Fruit fly (Drosophila melanogaster): ENCODE data around the gene CycJ.

The CycJ gene

DNA sequence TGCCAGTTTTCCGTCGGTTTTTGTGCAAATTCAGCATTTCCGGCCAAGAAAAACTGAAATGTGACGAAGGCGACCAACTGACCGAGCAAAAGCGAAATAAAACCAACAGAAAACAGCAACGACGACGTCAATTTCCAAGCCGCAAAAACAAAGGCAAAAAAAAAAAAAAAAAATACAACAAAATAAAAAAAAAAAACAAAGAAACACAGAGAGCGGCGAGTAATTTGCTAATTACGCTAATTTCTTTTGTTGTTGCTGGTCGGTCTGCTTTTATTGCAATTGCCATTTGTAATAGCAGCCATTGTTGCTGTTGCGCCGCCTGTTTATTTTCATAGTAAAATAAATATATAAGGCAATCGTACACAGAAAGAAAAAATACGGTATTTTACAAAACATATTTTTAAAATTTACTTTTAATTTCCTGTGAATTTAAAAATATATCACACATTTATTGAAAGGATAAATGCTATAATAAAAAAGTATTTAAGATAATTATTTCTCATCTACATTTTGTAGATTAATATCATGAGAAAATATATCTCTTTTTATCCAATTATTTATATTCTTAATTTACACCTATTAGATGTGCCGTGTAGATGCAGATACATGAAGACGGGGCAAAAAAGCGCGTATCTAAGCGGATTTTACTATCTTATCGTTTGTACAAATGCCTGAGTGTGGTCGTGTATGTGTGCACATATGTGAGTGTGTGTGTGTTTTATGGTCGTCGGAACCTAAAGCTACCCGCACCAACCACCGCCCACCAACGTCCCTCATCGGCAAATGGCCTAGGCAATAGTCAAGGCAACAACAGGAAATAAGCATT lies 29.2 kb upstream of the CycJ start (continued):
- peak; percentile 32 for TF ChIP-seq net (GFP tag; optimal IDR thresholded peaks at IDR 0.05)
- TF ChIP-seq CG15336 (GFP tag; IDR thresholded peaks at IDR 0.05): peak; percentile 78
- TF ChIP-seq CG11294 (GFP tag; IDR thresholded peaks at IDR 0.05): no peak
- TF ChIP-seq OdsH (GFP tag; optimal IDR thresholded peaks at IDR 0.05): peak; percentile 35
- TF ChIP-seq ss (GFP tag; optimal IDR thresholded peaks at IDR 0.05): no peak
- TF ChIP-seq CG4318 (GFP tag; optimal IDR thresholded peaks at IDR 0.05): peak; percentile 26
- TF ChIP-seq CG32006 (GFP tag; optimal IDR thresholded peaks at IDR 0.05): peak; percentile 59
- TF ChIP-seq Eip93F (GFP tag; optimal IDR thresholded peaks at IDR 0.05): no peak
- no peak for TF ChIP-seq CG7368 (GFP tag; optimal IDR thresholded peaks at IDR 0.05)
- peak; percentile 24 for TF ChIP-seq Ets96B (tag; optimal IDR thresholded peaks at IDR 0.05)
- TF ChIP-seq Ets21C (GFP tag; optimal IDR thresholded peaks at IDR 0.05): no peak
- TF ChIP-seq CG16779 (tag; optimal IDR thresholded peaks at IDR 0.05): peak; percentile 11
- TF ChIP-seq CG1621 (tag; optimal IDR thresholded peaks at IDR 0.05): no peak
- no peak for TF ChIP-seq CG10669 (GFP tag; optimal IDR thresholded peaks at IDR 0.05)
- TF ChIP-seq Hr4 (GFP tag; optimal IDR thresholded peaks at IDR 0.05): peak; percentile 37
- TF ChIP-seq Sox102F (GFP tag; optimal IDR thresholded peaks at IDR 0.05): peak; percentile 40
- peak in 1 of 2 experiments; percentile 44 for TF ChIP-seq salr (GFP tag; optimal IDR thresholded peaks at IDR 0.05)
- TF ChIP-seq fd59A (GFP tag; optimal IDR thresholded peaks at IDR 0.05): no peak
- no peak for TF ChIP-seq CG11902 (GFP tag; optimal IDR thresholded peaks at IDR 0.05)
- TF ChIP-seq svp (GFP tag): peak; percentile 62
- TF ChIP-seq CG10631 (GFP tag; optimal IDR thresholded peaks at IDR 0.05): peak; percentile 33
- TF ChIP-seq Eip75B (GFP tag; optimal IDR thresholded peaks at IDR 0.05): no peak
- TF ChIP-seq dac (GFP tag; optimal IDR thresholded peaks at IDR 0.05): no peak
- no peak for TF ChIP-seq CG6163 (GFP tag; IDR thresholded peaks at IDR 0.05)
- peak; percentile 49 for TF ChIP-seq CG6792 (GFP tag; optimal IDR thresholded peaks at IDR 0.05)
- TF ChIP-seq Hr39 (GFP tag; optimal IDR thresholded peaks at IDR 0.05): no peak
- peak; percentile 52 for TF ChIP-seq CG8632 (GFP tag; optimal IDR thresholded peaks at IDR 0.05)
- TF ChIP-seq Gug (GFP tag; IDR thresholded peaks at IDR 0.05): peak; percentile 41; the same call in 1 of the 2 replicates
- TF ChIP-seq CG8319 (GFP tag; optimal IDR thresholded peaks at IDR 0.05): no peak
- TF ChIP-seq CG34406 (GFP tag; optimal IDR thresholded peaks at IDR 0.05): peak; percentile 62
- TF ChIP-seq lz (GFP tag; optimal IDR thresholded peaks at IDR 0.05): peak; percentile 5
- peak; percentile 37 for TF ChIP-seq CG3919 (GFP tag; optimal IDR thresholded peaks at IDR 0.05)
- no peak for TF ChIP-seq CG6808 (GFP tag; optimal IDR thresholded peaks at IDR 0.05)
- peak; percentile 17 for TF ChIP-seq cyc (GFP tag; optimal IDR thresholded peaks at IDR 0.05)
- TF ChIP-seq CG6854 (GFP tag; optimal IDR thresholded peaks at IDR 0.05): no peak
- peak; percentile 24 for TF ChIP-seq CG6276 (GFP tag; optimal IDR thresholded peaks at IDR 0.05)
- TF ChIP-seq fd85E (GFP tag; optimal IDR thresholded peaks at IDR 0.05): no peak
- TF ChIP-seq CG9139 (GFP tag; optimal IDR thresholded peaks at IDR 0.05): no peak
- TF ChIP-seq esn (GFP tag; optimal IDR thresholded peaks at IDR 0.05): peak; percentile 62
- peak; percentile 10 for TF ChIP-seq pdm3 (GFP tag; optimal IDR thresholded peaks at IDR 0.05)
- no peak for TF ChIP-seq dsx (GFP tag; optimal IDR thresholded peaks at IDR 0.05; ENCODE audit: poor library complexity, severe bottlenecking)
- peak; percentile 39 for TF ChIP-seq Lpt (GFP tag; optimal IDR thresholded peaks at IDR 0.05)
- TF ChIP-seq vri (GFP tag; optimal IDR thresholded peaks at IDR 0.05): no peak

Measured in whole organism, prepupa.